Worm (Caenorhabditis elegans) whole organism, L3 larva: ENCODE data around the gene D2062.1.

Experiments
- eor-1 ChIP-seq, 2 experiments: fragments of 150-350 bp; optimal IDR thresholded peaks; 2 replicates each; lab custom pipeline; 2014 to 2018; ENCODE audit warnings: missing biosample characterization in 2 of 2, missing genetic modification characterization in 2 of 2
- pqm-1 ChIP-seq: fragments of 150-350 bp; optimal IDR thresholded peaks from 2 replicates; lab custom pipeline; 2017; ENCODE audit warnings: missing biosample characterization, missing genetic modification characterization, inconsistent platforms

DNA sequence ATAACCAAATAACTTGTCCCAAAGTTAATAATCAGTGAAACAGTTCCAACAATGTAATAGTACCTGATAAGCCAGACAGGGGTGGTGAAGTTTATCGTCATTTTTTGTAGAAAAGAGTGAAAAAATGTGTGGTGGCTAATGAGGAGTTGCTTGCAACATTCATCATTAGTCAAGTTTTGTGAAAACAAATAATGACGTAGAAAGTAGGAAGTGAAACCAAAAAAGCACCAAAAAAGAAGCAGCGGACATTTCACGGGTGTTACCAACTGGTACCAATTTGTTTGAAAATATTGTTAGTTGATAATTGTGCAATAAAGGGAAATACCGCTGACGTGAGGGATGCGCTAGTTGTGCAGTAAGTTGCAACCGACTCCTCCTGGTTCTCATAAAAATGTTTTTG, 45.8 kb upstream of the D2062.1 start, which contains the start of gene sri-36:
- TF ChIP-seq eor-1 (tag; optimal IDR thresholded peaks at IDR 0.05; lab: Kevin White, UChicago) (no peak), pqm-1 (tag; lab: Kevin White, UChicago) (no peak)
